Worm (Caenorhabditis elegans): ENCODE data around the gene ZK899.2.

Gene ZK899.2

DNA sequence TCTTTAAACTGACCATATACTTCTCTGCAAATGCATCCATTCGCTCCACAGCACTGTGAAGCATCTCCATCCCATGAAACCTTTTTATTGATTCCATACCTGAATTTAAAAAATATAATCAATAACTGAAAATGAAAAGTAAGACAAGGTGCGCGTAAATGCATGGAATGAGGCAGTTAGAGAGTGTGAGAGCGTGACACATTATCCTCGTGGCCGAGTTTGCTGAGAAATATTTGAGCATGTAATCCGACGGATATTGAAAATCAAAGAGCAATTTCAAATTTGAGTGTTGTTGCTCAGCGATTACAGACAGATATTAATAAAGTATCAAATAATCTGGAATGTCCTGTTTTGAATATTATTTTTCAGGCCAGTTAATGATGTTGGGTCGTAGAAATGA, 2.5 kb downstream of the ZK899.2 start, which contains the start of gene ZK899.7:
ZK899.7 (minus strand) TSS at position 101 of the 400 bp plus-strand sequence.
- TF ChIP-seq nhr-77 (tag; optimal IDR thresholded peaks at IDR 0.05) (no peak), fkh-8 (tag; optimal IDR thresholded peaks at IDR 0.05) (peak; percentile 31), efl-3 (GFP tag; optimal IDR thresholded peaks at IDR 0.05) (no peak), dsc-1 (tag; optimal IDR thresholded peaks at IDR 0.05) (peak; percentile 15), efl-1 (optimal IDR thresholded peaks at IDR 0.05) (no peak), efl-1 (GFP tag; optimal IDR thresholded peaks at IDR 0.05 in 1 of 2) (peak in 1 of 2 experiments; percentile 78)

DNA sequence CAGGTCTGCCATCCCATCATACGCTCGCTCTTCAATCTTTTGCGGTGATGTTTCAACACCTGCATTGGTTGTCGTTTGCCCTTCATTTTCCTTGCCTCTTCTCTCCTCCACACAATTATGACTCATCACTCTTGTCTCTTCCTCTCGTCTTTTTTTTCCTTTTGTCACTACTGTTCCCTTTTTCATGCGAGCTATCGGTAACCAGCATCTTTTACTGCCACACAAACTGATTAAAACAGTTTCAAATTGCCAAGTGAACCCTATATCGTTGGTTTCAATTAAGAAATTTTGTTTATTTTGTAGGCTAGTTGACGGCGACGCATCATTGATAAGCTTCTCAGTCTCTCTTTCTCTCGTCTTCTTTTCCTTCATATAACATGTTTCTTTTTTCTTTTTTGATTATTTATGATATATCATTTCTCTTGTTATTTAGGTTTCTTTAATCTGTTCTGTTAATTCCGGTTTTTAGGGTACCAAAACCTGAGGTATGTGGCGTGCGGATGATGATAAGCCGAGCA, 5.6 kb downstream of the ZK899.2 start, which contains the start of gene ZK899.1:
ZK899.1 (plus strand) TSS at position 468 of the 518 bp plus-strand sequence.
- TF ChIP-seq lin-14 (GFP tag; optimal IDR thresholded peaks at IDR 0.05) (peak; percentile 31), elt-3 (tag; optimal IDR thresholded peaks at IDR 0.05) (peak in 1 of 6 experiments; percentile 4), nhr-20 (tag; optimal IDR thresholded peaks at IDR 0.05) (peak; percentile 1), isw-1 (GFP tag; IDR thresholded peaks at IDR 0.05) (no peak), C34B4.2 (tag; optimal IDR thresholded peaks at IDR 0.05) (no peak), blmp-1 (tag; optimal IDR thresholded peaks at IDR 0.05) (no peak), fos-1 (tag; optimal IDR thresholded peaks at IDR 0.05) (peak; percentile 8), jun-1 (tag; optimal IDR thresholded peaks at IDR 0.05) (peak; percentile 4)

DNA sequence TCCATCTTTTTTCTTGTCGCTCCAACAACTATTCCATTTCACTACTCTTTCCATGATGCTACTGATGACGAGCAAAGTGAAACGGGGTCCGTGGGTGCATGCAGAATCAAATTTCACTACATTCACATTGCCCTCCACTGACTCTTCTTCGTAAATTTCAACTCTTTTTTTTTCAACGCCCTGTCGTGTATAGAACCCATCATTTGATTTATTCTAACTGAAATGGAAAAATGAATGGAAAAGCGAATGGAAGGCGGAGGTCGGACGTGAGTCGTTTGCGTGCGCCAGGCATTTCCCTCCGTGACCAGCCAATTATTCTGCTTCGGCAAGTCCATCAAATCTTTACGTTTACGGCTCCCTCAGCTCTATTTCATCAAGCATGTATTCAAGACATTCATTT, 7.9 kb downstream of the ZK899.2 start:
- peak; percentile 56 for TF ChIP-seq lin-14 (GFP tag; optimal IDR thresholded peaks at IDR 0.05)
- TF ChIP-seq fkh-10 (GFP tag; optimal IDR thresholded peaks at IDR 0.05) = peak; percentile 73
- no peak for TF ChIP-seq xbp-1 (tag; optimal IDR thresholded peaks at IDR 0.05)
- no peak for TF ChIP-seq dsc-1 (tag; optimal IDR thresholded peaks at IDR 0.05)
- TF ChIP-seq lin-35 (GFP tag; optimal IDR thresholded peaks at IDR 0.05) = no peak

- TF ChIP-seq mdl-1 (tag; optimal IDR thresholded peaks at IDR 0.05) (peak in 1 of 2 experiments; percentile 70), ceh-8 (GFP tag; optimal IDR thresholded peaks at IDR 0.05) (no peak), nhr-84 (tag; optimal IDR thresholded peaks at IDR 0.05) (no peak), ceh-63 (GFP tag; optimal IDR thresholded peaks at IDR 0.05) (no peak), ets-5 (GFP tag; IDR thresholded peaks at IDR 0.05) (no peak), nhr-77 (tag; optimal IDR thresholded peaks at IDR 0.05) (peak; percentile 8), nhr-76 (tag; optimal IDR thresholded peaks at IDR 0.05) (no peak), rnt-1 (tag; optimal IDR thresholded peaks at IDR 0.05) (peak; percentile 70), fkh-4 (tag; optimal IDR thresholded peaks at IDR 0.05; ENCODE audit: borderline replicate concordance) (no peak), mep-1 (tag; optimal IDR thresholded peaks at IDR 0.05) (peak; percentile 86), egl-27 (tag; optimal IDR thresholded peaks at IDR 0.05) (no peak), fkh-8 (tag; optimal IDR thresholded peaks at IDR 0.05) (peak; percentile 35), hpl-2 (GFP tag; optimal IDR thresholded peaks at IDR 0.05) (no peak), unc-130 (tag; optimal IDR thresholded peaks at IDR 0.05) (peak; percentile 20), pqm-1 (tag; optimal IDR thresholded peaks at IDR 0.05) (no peak), dsc-1 (tag; optimal IDR thresholded peaks at IDR 0.05) (peak; percentile 23), nhr-12 (tag; optimal IDR thresholded peaks at IDR 0.05) (no peak), efl-3 (GFP tag; optimal IDR thresholded peaks at IDR 0.05) (no peak), pax-3 (tag; optimal IDR thresholded peaks at IDR 0.05) (no peak), aly-2 (tag; optimal IDR thresholded peaks at IDR 0.05) (no peak), nhr-20 (tag; optimal IDR thresholded peaks at IDR 0.05) (peak; percentile 70), ceh-90 (tag; optimal IDR thresholded peaks at IDR 0.05) (no peak), irx-1 (tag; optimal IDR thresholded peaks at IDR 0.05) (no peak), efl-1 (optimal IDR thresholded peaks at IDR 0.05) (peak; percentile 48 to 51), efl-1 (GFP tag; optimal IDR thresholded peaks at IDR 0.05 in 1 of 2) (peak; percentile 11 to 94), lsy-2 (tag; optimal IDR thresholded peaks at IDR 0.05) (peak; percentile 56 to 63), zag-1 (tag; optimal IDR thresholded peaks at IDR 0.05) (no peak), snpc-4 (tag; optimal IDR thresholded peaks at IDR 0.05) (no peak), C16A3.4 (tag; optimal IDR thresholded peaks at IDR 0.05) (peak; percentile 66), lin-13 (GFP tag; optimal IDR thresholded peaks at IDR 0.05) (no peak), elt-2 (tag; optimal IDR thresholded peaks at IDR 0.05) (no peak), unc-86 (tag; optimal IDR thresholded peaks at IDR 0.05) (peak; percentile 38), grh-1 (GFP tag; IDR thresholded peaks at IDR 0.05) (no peak), ama-1 (optimal IDR thresholded peaks at IDR 0.05) (no peak), tlp-1 (tag; optimal IDR thresholded peaks at IDR 0.05) (no peak), nhr-237 (tag; optimal IDR thresholded peaks at IDR 0.05) (no peak), ceh-88 (GFP tag; IDR thresholded peaks at IDR 0.05) (no peak)
These were observed 10.3 kb downstream of the ZK899.2 start, which contains the start of gene memb-1 for ce11 chrX:9441512-9441911. memb-1 (minus strand) TSS chrX:9441571.

All from whole organism, L1 larva.